Fruit fly (Drosophila melanogaster) whole organism, adult: Measurements from ENCODE around the gene Mkp3.

Source experiments
- CG11617 ChIP-seq: fragments of 200-800 bp; sonication (Bioruptor generic); optimal IDR thresholded peaks from 2 replicates; lab custom pipeline; 2017; ENCODE audit warnings: mild to moderate bottlenecking, missing biosample characterization, missing genetic modification reagents, missing genetic modification characterization
- CG12768 ChIP-seq: fragments of 200-800 bp; sonication (Bioruptor generic); optimal IDR thresholded peaks from 2 replicates; lab custom pipeline; 2017; ENCODE audit warnings: missing biosample characterization, missing genetic modification characterization, mild to moderate bottlenecking, moderate library complexity, missing genetic modification reagents
- CG14711 ChIP-seq: fragments of 200-800 bp; sonication (Bioruptor generic); optimal IDR thresholded peaks from 2 replicates; lab custom pipeline; 2018; ENCODE audit warnings: missing biosample characterization, mild to moderate bottlenecking, missing genetic modification characterization, moderate library complexity
- CG1620 ChIP-seq: fragments of 200-800 bp; sonication (Bioruptor generic); optimal IDR thresholded peaks from 2 replicates; lab custom pipeline; 2016; ENCODE audit warnings: missing biosample characterization, missing genetic modification characterization
- CG33017 ChIP-seq: fragments of 200-800 bp; sonication (Bioruptor generic); optimal IDR thresholded peaks from 2 replicates; lab custom pipeline; 2018; ENCODE audit warnings: missing biosample characterization, mild to moderate bottlenecking, missing genetic modification characterization, moderate library complexity
- CG5204 ChIP-seq: fragments of 200-800 bp; sonication (Bioruptor generic); optimal IDR thresholded peaks from 2 replicates; lab custom pipeline; 2016; ENCODE audit warnings: missing biosample characterization, missing genetic modification characterization
- CG7045 ChIP-seq: fragments of 200-800 bp; sonication (Bioruptor generic); optimal IDR thresholded peaks from 2 replicates; lab custom pipeline; 2017; ENCODE audit warnings: missing biosample characterization, mild to moderate bottlenecking, missing genetic modification characterization
- CG7101 ChIP-seq: fragments of 200-800 bp; sonication (Bioruptor generic); optimal IDR thresholded peaks from 2 replicates; lab custom pipeline; 2018; ENCODE audit warnings: missing biosample characterization, mild to moderate bottlenecking, missing genetic modification characterization, moderate library complexity
- Clk ChIP-seq: fragments of 200-800 bp; sonication (Bioruptor generic); optimal IDR thresholded peaks from 2 replicates; lab custom pipeline; 2017; ENCODE audit warnings: missing biosample characterization, missing genetic modification characterization
- Crg-1 ChIP-seq: fragments of 200-800 bp; sonication (Bioruptor generic); optimal IDR thresholded peaks from 2 replicates; lab custom pipeline; 2016; ENCODE audit warnings: missing biosample characterization, missing genetic modification characterization
- Hr96 ChIP-seq: fragments of 200-800 bp; sonication (Bioruptor generic); optimal IDR thresholded peaks from 2 replicates; lab custom pipeline; 2016; ENCODE audit warnings: missing biosample characterization, missing genetic modification characterization
- Mnt ChIP-seq: fragments of 200-800 bp; sonication (Bioruptor generic); optimal IDR thresholded peaks from 2 replicates; lab custom pipeline; 2016; ENCODE audit warnings: missing biosample characterization, mild to moderate bottlenecking, missing genetic modification characterization
- bab1 ChIP-seq: fragments of 200-800 bp; sonication (Bioruptor generic); optimal IDR thresholded peaks from 3 replicates; lab custom pipeline; 2019; ENCODE audit warnings: missing biosample characterization, mild to moderate bottlenecking, missing genetic modification characterization, moderate library complexity
- cic ChIP-seq: fragments of 200-800 bp; sonication (Bioruptor generic); optimal IDR thresholded peaks from 2 replicates; lab custom pipeline; 2017; ENCODE audit warnings: missing biosample characterization, mild to moderate bottlenecking, missing genetic modification characterization, moderate library complexity
- cnc ChIP-seq, 2 experiments: fragments of >200 bp; optimal IDR thresholded peaks; 2 replicates each; lab custom pipeline; 2017
- kay ChIP-seq: fragments of 200-800 bp; sonication (Bioruptor generic); peaks from one replicate; lab custom pipeline; 2016; ENCODE audit warnings: missing biosample characterization, missing genetic modification characterization, borderline replicate concordance
- ovo ChIP-seq: fragments of 200-800 bp; sonication (Bioruptor generic); optimal IDR thresholded peaks from 2 replicates; lab custom pipeline; 2016; ENCODE audit warnings: missing biosample characterization, missing genetic modification characterization
- pad ChIP-seq: fragments of 200-800 bp; sonication (Bioruptor generic); optimal IDR thresholded peaks from 3 replicates; lab custom pipeline; 2017; ENCODE audit warnings: missing biosample characterization, missing genetic modification characterization, mild to moderate bottlenecking, moderate library complexity, missing genetic modification reagents
- tj ChIP-seq: fragments of 200-800 bp; sonication (Bioruptor generic); optimal IDR thresholded peaks from 3 replicates; lab custom pipeline; 2017; ENCODE audit warnings: missing biosample characterization, mild to moderate bottlenecking, missing genetic modification characterization, moderate library complexity
- toe ChIP-seq: fragments of 200-800 bp; sonication (Bioruptor generic); optimal IDR thresholded peaks from 2 replicates; lab custom pipeline; 2016; ENCODE audit warnings: missing biosample characterization, missing genetic modification characterization

Gene Mkp3

DNA sequence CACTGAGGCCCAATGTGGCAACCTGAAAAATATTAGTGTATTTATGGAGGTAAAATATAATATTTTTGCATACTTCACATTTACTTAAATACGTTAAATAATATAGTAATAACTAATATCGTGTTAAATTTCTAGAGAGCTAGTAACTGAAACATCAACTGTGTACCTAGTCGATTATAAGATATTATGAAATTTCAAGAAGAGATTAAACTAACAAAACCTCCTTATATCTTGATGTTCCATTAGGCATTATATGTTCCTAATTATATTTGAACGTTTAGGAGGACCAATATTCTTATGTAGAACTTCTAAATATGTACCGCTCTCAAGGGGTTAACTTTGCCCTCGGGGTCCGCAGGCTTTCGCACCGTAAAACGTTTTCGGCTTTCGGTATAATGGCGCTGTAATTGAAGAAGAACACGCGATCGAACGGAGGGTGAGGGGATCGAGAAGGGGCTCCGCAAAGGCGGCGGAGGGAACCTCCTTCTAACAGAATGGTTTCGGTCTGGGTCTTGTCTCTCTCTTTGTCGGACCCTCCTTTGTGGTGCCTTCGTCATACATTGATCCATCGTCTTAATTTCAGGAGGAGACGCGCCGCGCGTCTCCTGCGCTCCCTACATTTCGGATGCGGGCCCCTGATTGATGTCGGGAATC lies 39.7 kb downstream of the Mkp3 start:
- TF ChIP-seq CG5204 (GFP tag; lab: Kevin White, UChicago) (no peak), tj (GFP tag; lab: Kevin White, UChicago) (no peak), ovo (no peak)

DNA sequence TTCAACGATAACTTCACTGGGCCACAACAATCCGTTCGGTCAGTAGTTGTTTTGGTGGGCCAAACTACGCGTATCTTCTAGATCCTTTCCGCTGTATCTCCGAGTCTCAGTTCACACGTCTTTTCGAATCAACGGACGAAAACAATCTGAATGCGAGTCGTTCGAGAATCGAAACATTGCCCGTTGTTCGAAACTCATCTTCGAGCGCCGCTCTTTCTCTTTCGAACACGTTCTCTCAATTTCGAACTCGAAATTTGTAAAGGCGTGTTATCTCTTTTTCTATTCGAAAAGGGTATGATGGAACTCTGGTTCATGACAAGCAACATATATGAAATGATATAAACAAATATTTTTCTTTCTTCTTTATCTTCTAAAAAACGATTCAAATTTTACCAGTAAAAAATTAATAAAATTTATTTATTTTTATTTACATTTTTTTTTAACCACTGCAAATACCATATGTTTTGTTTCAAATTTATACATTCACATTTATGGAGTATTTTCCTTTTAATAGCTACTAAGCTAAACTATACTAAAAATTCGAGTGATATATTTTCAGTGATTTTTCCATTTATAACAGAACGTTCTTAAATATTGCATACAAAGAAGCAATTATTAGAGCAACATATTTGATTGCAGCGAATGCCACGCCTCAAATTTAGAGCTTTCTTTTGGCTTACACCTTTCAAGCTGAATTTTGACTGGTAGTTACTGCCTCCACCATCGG lies 40.8 kb downstream of the Mkp3 start, which contains the start of gene nkd:
Gene nkd, minus strand, starts transcription at position 151 of the 727 bp plus-strand sequence.
- no peak for TF ChIP-seq ovo
- peak; percentile 67 for TF ChIP-seq cic (GFP tag; lab: Kevin White, UChicago)
- peak; percentile 32 for TF ChIP-seq kay (GFP tag; lab: Kevin White, UChicago)
- peak; percentile 73 for TF ChIP-seq CG14711 (tag; lab: Kevin White, UChicago)
- TF ChIP-seq CG1620 (GFP tag; lab: Kevin White, UChicago): no peak
- no peak for TF ChIP-seq Clk (GFP tag; lab: Kevin White, UChicago)
- peak; percentile 52 for TF ChIP-seq CG5204 (GFP tag; lab: Kevin White, UChicago)
- peak; percentile 33 for TF ChIP-seq Mnt (GFP tag; lab: Kevin White, UChicago)
- peak; percentile 75 for TF ChIP-seq CG33017
- TF ChIP-seq CG11617 (GFP tag; lab: Kevin White, UChicago): peak; percentile 45
- peak; percentile 72 for TF ChIP-seq bab1 (GFP tag; lab: Kevin White, UChicago)
- TF ChIP-seq CG12768 (GFP tag; lab: Kevin White, UChicago): no peak
- TF ChIP-seq cnc (optimal IDR thresholded peaks at IDR 0.05; lab: Kevin White, UChicago): no peak
- TF ChIP-seq CG7045: peak; percentile 50
- peak; percentile 52 for TF ChIP-seq toe (GFP tag; lab: Kevin White, UChicago)
- peak; percentile 11 for TF ChIP-seq Crg-1 (GFP tag; lab: Kevin White, UChicago)
- peak; percentile 19 for TF ChIP-seq Hr96 (GFP tag; lab: Kevin White, UChicago)
- TF ChIP-seq CG7101 (tag; lab: Kevin White, UChicago): peak; percentile 81
- no peak for TF ChIP-seq pad
- no peak for TF ChIP-seq tj (GFP tag; lab: Kevin White, UChicago)

- TF ChIP-seq pad: no peak
- TF ChIP-seq CG7101 (tag; lab: Kevin White, UChicago): no peak
- TF ChIP-seq cic (GFP tag; lab: Kevin White, UChicago): peak; percentile 74
- no peak for TF ChIP-seq CG1620 (GFP tag; lab: Kevin White, UChicago)
- TF ChIP-seq CG5204 (GFP tag; lab: Kevin White, UChicago): no peak
- TF ChIP-seq CG33017: no peak
- no peak for TF ChIP-seq Mnt (GFP tag; lab: Kevin White, UChicago)
- TF ChIP-seq Clk (GFP tag; lab: Kevin White, UChicago): peak; percentile 12
- no peak for TF ChIP-seq CG12768 (GFP tag; lab: Kevin White, UChicago)
- peak; percentile 34 for TF ChIP-seq CG7045
- no peak for TF ChIP-seq CG11617 (GFP tag; lab: Kevin White, UChicago)
- TF ChIP-seq Crg-1 (GFP tag; lab: Kevin White, UChicago): no peak
- peak; percentile 46 for TF ChIP-seq kay (GFP tag; lab: Kevin White, UChicago)
- TF ChIP-seq ovo: no peak
- TF ChIP-seq toe (GFP tag; lab: Kevin White, UChicago): no peak
- TF ChIP-seq bab1 (GFP tag; lab: Kevin White, UChicago): no peak
- TF ChIP-seq cnc (optimal IDR thresholded peaks at IDR 0.05; lab: Kevin White, UChicago): no peak
- no peak for TF ChIP-seq Hr96 (GFP tag; lab: Kevin White, UChicago)
- peak; percentile 76 for TF ChIP-seq tj (GFP tag; lab: Kevin White, UChicago)
- no peak for TF ChIP-seq CG14711 (tag; lab: Kevin White, UChicago)
Measured at dm6 chr3L:19044589-19045298, 41.5 kb downstream of the Mkp3 start.

- TF ChIP-seq cnc (optimal IDR thresholded peaks at IDR 0.05; lab: Kevin White, UChicago) (no peak), toe (GFP tag; lab: Kevin White, UChicago) (no peak), kay (GFP tag; lab: Kevin White, UChicago) (no peak), pad (no peak), CG12768 (GFP tag; lab: Kevin White, UChicago) (no peak), CG1620 (GFP tag; lab: Kevin White, UChicago) (no peak), Crg-1 (GFP tag; lab: Kevin White, UChicago) (no peak), bab1 (GFP tag; lab: Kevin White, UChicago) (no peak)
Measured at dm6 chr3L:19043464-19044034, 42.7 kb downstream of the Mkp3 start.

- no peak for TF ChIP-seq toe (GFP tag; lab: Kevin White, UChicago)
- TF ChIP-seq CG33017: no peak
- TF ChIP-seq CG7101 (tag; lab: Kevin White, UChicago): no peak
Measured at dm6 chr3L:19042501-19042900, 43.7 kb downstream of the Mkp3 start.
